Worm (Caenorhabditis elegans): ENCODE results near the gene sre-35.

sre-35 gene

DNA sequence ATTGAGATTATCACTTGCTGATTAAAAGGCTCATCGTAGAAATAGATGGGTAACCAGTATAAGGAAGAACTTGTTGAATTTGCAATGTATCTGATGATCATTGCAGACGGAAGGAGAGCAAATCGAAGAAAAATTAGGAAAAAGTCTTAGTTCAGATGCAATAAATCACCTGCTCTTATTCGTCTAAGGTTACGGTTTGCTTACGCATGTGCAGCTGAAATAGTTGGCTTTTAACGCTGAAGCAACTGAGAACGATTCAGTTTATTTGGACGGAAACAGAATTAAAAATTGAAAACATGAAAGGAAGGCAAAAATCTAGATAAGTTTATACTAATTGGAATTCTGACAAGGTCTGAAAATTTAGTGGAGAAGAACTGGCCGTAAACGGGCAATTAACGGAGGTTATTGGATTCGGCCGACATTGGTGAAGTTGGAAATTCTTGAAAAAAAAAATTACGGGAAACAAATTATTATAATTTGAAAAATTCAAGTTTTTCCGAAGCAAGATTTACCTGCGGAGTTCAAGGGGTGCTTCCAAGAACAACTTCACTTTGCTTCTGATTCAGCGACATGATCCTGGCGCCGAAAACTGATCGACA lies at the start of gene sre-35, which contains the start of gene sre-33:
Gene sre-35, minus strand, starts transcription at position 101 of the 599 bp plus-strand sequence.
Gene sre-33, plus strand, starts transcription at position 549 of the 599 bp plus-strand sequence.
- TF ChIP-seq mdl-1 (tag; optimal IDR thresholded peaks at IDR 0.05) (no peak), sma-3 (GFP tag; optimal IDR thresholded peaks at IDR 0.05) (no peak), nhr-129 (tag; optimal IDR thresholded peaks at IDR 0.05) (no peak), nhr-237 (tag; optimal IDR thresholded peaks at IDR 0.05) (no peak), alr-1 (tag; optimal IDR thresholded peaks at IDR 0.05) (no peak), crh-2 (tag; optimal IDR thresholded peaks at IDR 0.05) (no peak), snpc-4 (tag; optimal IDR thresholded peaks at IDR 0.05) (no peak), ztf-11 (tag; optimal IDR thresholded peaks at IDR 0.05) (no peak), ama-1 (optimal IDR thresholded peaks at IDR 0.05) (no peak), ztf-1 (GFP tag; conservative IDR thresholded peaks at IDR 0.05) (no peak), blmp-1 (tag; optimal IDR thresholded peaks at IDR 0.05; ENCODE audit: insufficient read depth) (no peak), nhr-23 (tag; optimal IDR thresholded peaks at IDR 0.05) (no peak), unc-62 (GFP tag; optimal IDR thresholded peaks at IDR 0.05) (no peak), gmeb-1 (tag; optimal IDR thresholded peaks at IDR 0.05) (no peak)

DNA sequence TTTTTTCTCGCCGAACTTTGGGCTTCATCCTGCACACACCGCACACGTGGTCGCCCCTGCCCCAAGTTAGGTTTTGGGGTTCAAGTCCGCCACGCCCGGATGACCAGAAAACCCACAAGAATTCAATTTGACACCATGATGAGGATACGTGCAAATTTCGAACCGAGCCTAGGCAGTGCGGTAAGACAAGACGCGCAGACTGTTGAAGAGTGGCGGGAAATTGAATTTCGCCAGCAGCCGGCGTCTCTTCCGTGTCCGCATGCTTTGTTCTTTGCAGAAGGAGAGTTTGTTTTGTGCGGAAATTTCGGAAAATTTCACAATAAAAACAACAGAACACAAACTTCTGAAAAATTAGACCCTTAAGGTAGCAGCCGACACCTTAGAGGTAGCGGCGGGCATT lies 47.3 kb upstream of the sre-35 start:
- TF ChIP-seq ztf-1 (GFP tag; conservative IDR thresholded peaks at IDR 0.05): no peak
- no peak for TF ChIP-seq C34F6.9 (tag; optimal IDR thresholded peaks at IDR 0.05)
- no peak for TF ChIP-seq mab-5 (tag; optimal IDR thresholded peaks at IDR 0.05)
- no peak for TF ChIP-seq nhr-129 (tag; optimal IDR thresholded peaks at IDR 0.05)

DNA sequence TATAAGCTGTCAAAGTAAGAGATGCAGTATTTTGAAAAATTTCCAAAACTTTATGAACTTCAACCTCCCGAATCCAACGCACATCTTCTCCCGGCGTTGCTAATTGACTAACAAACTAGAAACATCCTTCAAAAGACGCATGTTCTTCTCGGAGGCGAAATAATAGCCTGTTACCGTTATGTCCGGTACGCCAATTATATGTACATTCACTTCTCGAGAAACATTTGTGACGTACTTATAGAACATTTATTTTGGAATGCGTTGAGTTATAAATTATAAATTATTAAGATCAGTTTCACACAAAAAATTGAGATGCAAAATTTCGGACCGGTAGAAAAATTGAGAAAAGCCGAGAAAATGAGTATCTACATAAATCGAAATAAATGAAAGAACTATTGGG lies 44.3 kb upstream of the sre-35 start, which contains the start of gene T21B4.3:
Gene T21B4.3, minus strand, starts transcription at position 101 of the 400 bp plus-strand sequence.
- TF ChIP-seq nhr-23 (tag; optimal IDR thresholded peaks at IDR 0.05) (no peak), sma-9 (GFP tag; optimal IDR thresholded peaks at IDR 0.05) (no peak), sma-9 (tag; optimal IDR thresholded peaks at IDR 0.05) (no peak), mdl-1 (tag; optimal IDR thresholded peaks at IDR 0.05) (no peak), gmeb-1 (tag; optimal IDR thresholded peaks at IDR 0.05) (no peak), elt-1 (tag; optimal IDR thresholded peaks at IDR 0.05) (no peak), crh-2 (tag; optimal IDR thresholded peaks at IDR 0.05) (no peak), mab-5 (tag; optimal IDR thresholded peaks at IDR 0.05) (no peak), Y55F3AM.14 (GFP tag; optimal IDR thresholded peaks at IDR 0.05) (no peak), ztf-4 (tag; optimal IDR thresholded peaks at IDR 0.05) (no peak), nhr-237 (tag; optimal IDR thresholded peaks at IDR 0.05) (no peak), unc-62 (GFP tag; optimal IDR thresholded peaks at IDR 0.05) (no peak), F13H6.1 (tag; optimal IDR thresholded peaks at IDR 0.05) (no peak), nhr-10 (tag; optimal IDR thresholded peaks at IDR 0.05) (no peak), ZK546.5 (tag; optimal IDR thresholded peaks at IDR 0.05) (no peak)

DNA sequence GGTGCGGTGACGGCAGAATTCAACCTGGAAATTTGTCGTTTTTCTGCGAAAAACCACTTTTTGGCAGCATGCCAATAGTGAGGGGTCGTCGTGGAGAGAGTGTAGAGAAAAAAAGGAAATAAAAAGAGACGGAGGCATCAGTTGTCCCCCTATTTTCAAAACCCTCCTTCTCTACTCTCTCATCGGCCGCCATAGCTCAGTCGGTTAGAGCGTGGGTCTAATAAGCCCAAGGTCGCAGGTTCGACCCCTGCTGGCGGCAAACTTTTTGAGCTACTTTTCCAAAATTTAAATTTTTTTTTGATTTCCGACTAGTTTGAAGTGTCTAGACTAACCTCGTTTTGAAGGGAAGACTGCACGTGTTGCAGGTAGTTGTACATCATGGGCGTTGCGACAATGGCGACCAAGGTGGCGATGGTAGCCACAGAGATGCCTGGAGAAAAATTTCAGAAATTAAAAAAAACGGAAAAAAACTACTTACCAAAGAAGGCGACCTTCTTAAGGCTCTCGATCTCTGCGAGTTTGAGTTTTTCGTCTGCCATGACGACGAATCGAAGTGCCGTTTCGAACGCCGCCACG lies 42.0 kb upstream of the sre-35 start, which contains the start of gene col-85:
Gene col-85, minus strand, starts transcription at position 540 of the 576 bp plus-strand sequence.
- no peak for TF ChIP-seq ZK546.5 (tag; optimal IDR thresholded peaks at IDR 0.05)
- TF ChIP-seq nhr-12 (tag; optimal IDR thresholded peaks at IDR 0.05): no peak
- peak; percentile 46 for TF ChIP-seq sem-4 (tag; optimal IDR thresholded peaks at IDR 0.05)
- no peak for TF ChIP-seq nhr-237 (tag; optimal IDR thresholded peaks at IDR 0.05)
- TF ChIP-seq ceh-16 (tag; optimal IDR thresholded peaks at IDR 0.05): no peak
- TF ChIP-seq unc-55 (GFP tag; optimal IDR thresholded peaks at IDR 0.05): peak; percentile 71
- peak; percentile 47 for TF ChIP-seq nhr-6 (tag; optimal IDR thresholded peaks at IDR 0.05)
- no peak for TF ChIP-seq peb-1 (tag; optimal IDR thresholded peaks at IDR 0.05)
- TF ChIP-seq nhr-11 (tag; optimal IDR thresholded peaks at IDR 0.05): peak; percentile 8
- TF ChIP-seq alr-1 (tag; optimal IDR thresholded peaks at IDR 0.05): no peak
- TF ChIP-seq sma-3 (GFP tag; optimal IDR thresholded peaks at IDR 0.05): peak; percentile 65
- TF ChIP-seq mdl-1 (tag; optimal IDR thresholded peaks at IDR 0.05): no peak
- TF ChIP-seq ztf-4 (tag; optimal IDR thresholded peaks at IDR 0.05): no peak
- TF ChIP-seq zag-1 (tag; optimal IDR thresholded peaks at IDR 0.05): no peak
- TF ChIP-seq ama-1 (optimal IDR thresholded peaks at IDR 0.05): no peak
- TF ChIP-seq nhr-21 (tag; optimal IDR thresholded peaks at IDR 0.05): peak; percentile 60
- TF ChIP-seq gmeb-1 (tag; optimal IDR thresholded peaks at IDR 0.05): peak; percentile 69
- TF ChIP-seq nhr-77 (tag; optimal IDR thresholded peaks at IDR 0.05): no peak
- no peak for TF ChIP-seq dmd-4 (tag; optimal IDR thresholded peaks at IDR 0.05)
- TF ChIP-seq ceh-82 (tag; optimal IDR thresholded peaks at IDR 0.05): no peak
- TF ChIP-seq lin-13 (GFP tag; optimal IDR thresholded peaks at IDR 0.05): no peak
- no peak for TF ChIP-seq nhr-25 (tag; optimal IDR thresholded peaks at IDR 0.05)
- no peak for TF ChIP-seq elt-3 (tag; optimal IDR thresholded peaks at IDR 0.05)
- TF ChIP-seq mbf-1 (tag; optimal IDR thresholded peaks at IDR 0.05): no peak
- TF ChIP-seq elt-1 (tag; optimal IDR thresholded peaks at IDR 0.05): no peak
- TF ChIP-seq R02D3.7 (tag; optimal IDR thresholded peaks at IDR 0.05): no peak
- peak; percentile 92 for TF ChIP-seq snpc-4 (tag; optimal IDR thresholded peaks at IDR 0.05)
- TF ChIP-seq mab-5 (tag; optimal IDR thresholded peaks at IDR 0.05): no peak
- TF ChIP-seq blmp-1 (tag; optimal IDR thresholded peaks at IDR 0.05; ENCODE audit: insufficient read depth): no peak
- peak; percentile 54 for TF ChIP-seq Y55F3AM.14 (GFP tag; optimal IDR thresholded peaks at IDR 0.05)
- TF ChIP-seq C34F6.9 (tag; optimal IDR thresholded peaks at IDR 0.05): peak; percentile 56
- peak; percentile 60 for TF ChIP-seq crh-2 (tag; optimal IDR thresholded peaks at IDR 0.05)
- no peak for TF ChIP-seq ztf-11 (tag; optimal IDR thresholded peaks at IDR 0.05)
- TF ChIP-seq unc-39 (tag; optimal IDR thresholded peaks at IDR 0.05): no peak
- peak; percentile 49 for TF ChIP-seq fos-1 (tag; optimal IDR thresholded peaks at IDR 0.05)
- peak; percentile 85 for TF ChIP-seq sma-9 (GFP tag; optimal IDR thresholded peaks at IDR 0.05)
- TF ChIP-seq sma-9 (tag; optimal IDR thresholded peaks at IDR 0.05): no peak
- no peak for TF ChIP-seq unc-62 (GFP tag; optimal IDR thresholded peaks at IDR 0.05)
- peak; percentile 75 for TF ChIP-seq nhr-129 (tag; optimal IDR thresholded peaks at IDR 0.05)
- no peak for TF ChIP-seq nhr-23 (tag; optimal IDR thresholded peaks at IDR 0.05)

All from whole organism, L2 larva.